Worm (Caenorhabditis elegans): ENCODE data around the gene memb-1.

memb-1 gene

ce11 chrX:9446177-9446694 is 4.9 kb upstream of the memb-1 start, which contains the start of gene ZK899.1:
ZK899.1 (plus strand) TSS chrX:9446644.
- TF ChIP-seq nhr-90 (tag; optimal IDR thresholded peaks at IDR 0.05) (peak; percentile 11), ztf-26 (tag; optimal IDR thresholded peaks at IDR 0.05) (peak; percentile 9), F10E7.11 (tag; optimal IDR thresholded peaks at IDR 0.05) (no peak), T26A5.8 (tag; optimal IDR thresholded peaks at IDR 0.05) (no peak), somi-1 (GFP tag; optimal IDR thresholded peaks at IDR 0.05) (peak; percentile 4), nhr-80 (tag; optimal IDR thresholded peaks at IDR 0.05) (peak; percentile 93), madf-10 (tag; optimal IDR thresholded peaks at IDR 0.05) (no peak), F55B11.4 (tag; optimal IDR thresholded peaks at IDR 0.05; ENCODE audit: borderline replicate concordance, insufficient read depth) (no peak), mes-4 (tag; optimal IDR thresholded peaks at IDR 0.05) (no peak), let-607 (tag; optimal IDR thresholded peaks at IDR 0.05) (peak; percentile 48 to 49), atf-7 (tag; optimal IDR thresholded peaks at IDR 0.05) (peak; percentile 32), F52B5.7 (tag; optimal IDR thresholded peaks at IDR 0.05) (no peak), attf-5 (GFP tag; optimal IDR thresholded peaks at IDR 0.05) (peak; percentile 29), snpc-3.4 (tag; optimal IDR thresholded peaks at IDR 0.05) (no peak), lin-40 (tag; optimal IDR thresholded peaks at IDR 0.05) (peak; percentile 44), rcor-1 (GFP tag; IDR thresholded peaks at IDR 0.05) (no peak), F57A8.1 (GFP tag; optimal IDR thresholded peaks at IDR 0.05) (no peak), Y53G8AR.9 (GFP tag; conservative IDR thresholded peaks at IDR 0.05) (no peak), F57C9.4 (tag; optimal IDR thresholded peaks at IDR 0.05) (no peak)

DNA sequence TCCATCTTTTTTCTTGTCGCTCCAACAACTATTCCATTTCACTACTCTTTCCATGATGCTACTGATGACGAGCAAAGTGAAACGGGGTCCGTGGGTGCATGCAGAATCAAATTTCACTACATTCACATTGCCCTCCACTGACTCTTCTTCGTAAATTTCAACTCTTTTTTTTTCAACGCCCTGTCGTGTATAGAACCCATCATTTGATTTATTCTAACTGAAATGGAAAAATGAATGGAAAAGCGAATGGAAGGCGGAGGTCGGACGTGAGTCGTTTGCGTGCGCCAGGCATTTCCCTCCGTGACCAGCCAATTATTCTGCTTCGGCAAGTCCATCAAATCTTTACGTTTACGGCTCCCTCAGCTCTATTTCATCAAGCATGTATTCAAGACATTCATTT is 2.5 kb upstream of the memb-1 start:
- no peak for TF ChIP-seq F10E7.11 (tag; optimal IDR thresholded peaks at IDR 0.05)
- no peak for TF ChIP-seq zfh-2 (GFP tag; conservative IDR thresholded peaks at IDR 0.05)
- no peak for TF ChIP-seq zim-3 (tag; optimal IDR thresholded peaks at IDR 0.05)
- no peak for TF ChIP-seq madf-3 (GFP tag; IDR thresholded peaks at IDR 0.05)
- no peak for TF ChIP-seq attf-6 (GFP tag; IDR thresholded peaks at IDR 0.05)
- no peak for TF ChIP-seq lsl-1 (GFP tag; optimal IDR thresholded peaks at IDR 0.05)
- TF ChIP-seq tlf-1 (GFP tag; optimal IDR thresholded peaks at IDR 0.05): no peak
- no peak for TF ChIP-seq cebp-1 (GFP tag; IDR thresholded peaks at IDR 0.05)
- no peak for TF ChIP-seq cebp-1 (tag; optimal IDR thresholded peaks at IDR 0.05)
- no peak for TF ChIP-seq Y95B8A.8 (GFP tag; IDR thresholded peaks at IDR 0.05)
- TF ChIP-seq lir-1 (GFP tag; conservative IDR thresholded peaks at IDR 0.05): no peak

DNA sequence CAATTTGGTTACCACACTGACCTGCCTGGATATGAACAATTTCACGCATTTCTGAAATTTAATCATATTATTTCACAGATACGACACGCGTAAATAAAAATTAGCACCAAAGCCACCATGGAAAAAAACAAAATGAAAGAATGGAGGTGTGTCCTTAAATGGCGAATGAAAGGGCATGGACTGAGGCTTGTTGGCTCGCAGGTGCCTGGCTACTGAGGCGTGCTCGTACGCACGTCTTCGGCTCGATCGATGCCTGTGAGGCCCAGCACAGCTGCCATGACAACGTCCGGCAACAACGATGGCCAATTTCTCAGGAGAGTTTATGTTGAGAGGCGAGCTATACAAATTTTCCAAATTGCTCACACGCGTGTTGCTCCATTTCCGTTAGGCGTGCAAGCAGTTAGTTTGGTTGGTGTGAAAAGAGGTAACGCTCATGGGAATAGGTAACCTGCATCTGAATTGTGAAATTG is 4.5 kb downstream of the memb-1 start, which contains the start of gene tbb-4:
tbb-4 (minus strand) TSS at position 51 of the 470 bp plus-strand sequence.
- peak; percentile 63; the same call in 1 of the 2 replicates for TF ChIP-seq zfh-2 (GFP tag; conservative IDR thresholded peaks at IDR 0.05)
- TF ChIP-seq rpc-1 (optimal IDR thresholded peaks at IDR 0.05): no peak
- no peak for TF ChIP-seq rpc-1 (tag; optimal IDR thresholded peaks at IDR 0.05)

- TF ChIP-seq F22D6.2 (tag; optimal IDR thresholded peaks at IDR 0.05): no peak
- TF ChIP-seq ets-4 (GFP tag; optimal IDR thresholded peaks at IDR 0.05): no peak
- peak; percentile 37 for TF ChIP-seq madf-10 (tag; optimal IDR thresholded peaks at IDR 0.05)
- peak; percentile 3 for TF ChIP-seq die-1 (tag; optimal IDR thresholded peaks at IDR 0.05)
- TF ChIP-seq nhr-80 (tag; optimal IDR thresholded peaks at IDR 0.05): peak; percentile 79
- no peak for TF ChIP-seq ceh-58 (GFP tag; IDR thresholded peaks at IDR 0.05)
- no peak for TF ChIP-seq F57A8.1 (GFP tag; optimal IDR thresholded peaks at IDR 0.05)
- TF ChIP-seq let-607 (tag; optimal IDR thresholded peaks at IDR 0.05): peak in 1 of 2 experiments; percentile 69
- 0 out of 2 replicates have a peak, but pooled peaks have one; percentile 32 for TF ChIP-seq zfh-2 (GFP tag; conservative IDR thresholded peaks at IDR 0.05)
- peak; percentile 48 for TF ChIP-seq lin-40 (tag; optimal IDR thresholded peaks at IDR 0.05)
- no peak for TF ChIP-seq bed-1 (GFP tag; IDR thresholded peaks at IDR 0.05)
- TF ChIP-seq sea-2 (GFP tag; IDR thresholded peaks at IDR 0.05): no peak
- TF ChIP-seq ztf-6 (GFP tag; IDR thresholded peaks at IDR 0.05): no peak
- TF ChIP-seq ZK185.1 (tag; optimal IDR thresholded peaks at IDR 0.05; ENCODE audit: poor library complexity, severe bottlenecking): no peak
- no peak for TF ChIP-seq rec-8 (tag; optimal IDR thresholded peaks at IDR 0.05)
- TF ChIP-seq hlh-12 (tag; optimal IDR thresholded peaks at IDR 0.05): no peak
- TF ChIP-seq dpff-1 (tag; optimal IDR thresholded peaks at IDR 0.05): no peak
- TF ChIP-seq snpc-1.1 (tag; optimal IDR thresholded peaks at IDR 0.05; ENCODE audit: insufficient read depth): no peak
- TF ChIP-seq B0336.3 (GFP tag; IDR thresholded peaks at IDR 0.05): peak; percentile 49; the same call in 1 of the 2 replicates
These were observed 10.3 kb downstream of the memb-1 start, which contains the start of gene B0272.3 for ce11 chrX:9431002-9431482. B0272.3 (plus strand) TSS chrX:9431432.
